Worm (Caenorhabditis elegans) whole organism, mixed stage, embryonic: ENCODE measurements around the gene ctr-9.
A peak's percentile ranks its signal among the peaks of the same experiment; 100 is the strongest.

Experiments used
- M03D4.4 ChIP-seq: sonication (generic microtip); optimal IDR thresholded peaks from 2 replicates; lab custom pipeline; 2017; ENCODE audit warnings: mild to moderate bottlenecking, missing genetic modification characterization, missing compliant biosample characterization
- bed-3 ChIP-seq: fragments of 200-800 bp; sonication (Bioruptor generic); optimal IDR thresholded peaks from 3 replicates; lab custom pipeline; 2018; ENCODE audit warnings: mild to moderate bottlenecking, missing genetic modification characterization, moderate library complexity, missing compliant biosample characterization
- blmp-1 ChIP-seq: fragments of 150-350 bp; optimal IDR thresholded peaks from 2 replicates; lab custom pipeline; 2014; ENCODE audit warnings: missing biosample characterization, missing genetic modification characterization
- ceh-39 ChIP-seq: fragments of 150-350 bp; optimal IDR thresholded peaks from 2 replicates; lab custom pipeline; 2014; ENCODE audit warnings: missing biosample characterization, missing genetic modification characterization
- ceh-43 ChIP-seq: fragments of 200-800 bp; sonication (Bioruptor generic); optimal IDR thresholded peaks from 2 replicates; lab custom pipeline; 2018; ENCODE audit warnings: mild to moderate bottlenecking, missing genetic modification characterization, moderate library complexity, missing compliant biosample characterization
- ceh-83 ChIP-seq: fragments of 200-800 bp; sonication (Bioruptor generic); optimal IDR thresholded peaks from 2 replicates; lab custom pipeline; 2018; ENCODE audit warnings: mild to moderate bottlenecking, missing genetic modification characterization, missing compliant biosample characterization
- ces-1 ChIP-seq: fragments of 150-350 bp; optimal IDR thresholded peaks from 2 replicates; lab custom pipeline; 2014; ENCODE audit warnings: missing biosample characterization, missing genetic modification reagents, missing genetic modification characterization
- cnd-1 ChIP-seq: fragments of 200-800 bp; sonication (Bioruptor generic); optimal IDR thresholded peaks from 2 replicates; lab custom pipeline; 2018; ENCODE audit warnings: mild to moderate bottlenecking, missing genetic modification characterization, missing compliant biosample characterization
- drap-1 ChIP-seq: fragments of 200-800 bp; sonication (Bioruptor generic); optimal IDR thresholded peaks from 3 replicates; lab custom pipeline; 2018; ENCODE audit warnings: mild to moderate bottlenecking, missing genetic modification characterization, missing compliant biosample characterization
- elt-1 ChIP-seq: sonication (generic microtip); optimal IDR thresholded peaks from 2 replicates; lab custom pipeline; 2017; ENCODE audit warnings: missing genetic modification characterization, mild to moderate bottlenecking, missing compliant biosample characterization, antibody characterized with exemption, moderate library complexity, borderline replicate concordance; ENCODE audit not compliant: insufficient read depth
- elt-3 ChIP-seq: fragments of 150-350 bp; optimal IDR thresholded peaks from 2 replicates; lab custom pipeline; 2014; ENCODE audit warnings: missing biosample characterization, missing genetic modification characterization
- ham-2 ChIP-seq: fragments of 200-800 bp; sonication (Bioruptor generic); optimal IDR thresholded peaks from 2 replicates; lab custom pipeline; 2018; ENCODE audit warnings: mild to moderate bottlenecking, missing genetic modification characterization, missing compliant biosample characterization
- hlh-1 ChIP-seq: fragments of 150-350 bp; optimal IDR thresholded peaks from 2 replicates; lab custom pipeline; 2014; ENCODE audit warnings: missing biosample characterization, missing genetic modification reagents, missing genetic modification characterization
- lin-13 ChIP-seq: fragments of 150-350 bp; optimal IDR thresholded peaks from 2 replicates; lab custom pipeline; 2014; ENCODE audit warnings: missing biosample characterization, missing genetic modification characterization
- lsy-2 ChIP-seq: fragments of 150-350 bp; optimal IDR thresholded peaks from 2 replicates; lab custom pipeline; 2014; ENCODE audit warnings: missing biosample characterization, missing genetic modification characterization
- mab-5 ChIP-seq: fragments of 150-350 bp; optimal IDR thresholded peaks from 2 replicates; lab custom pipeline; 2014; ENCODE audit warnings: missing biosample characterization, missing genetic modification characterization
- mep-1 ChIP-seq: fragments of 150-350 bp; optimal IDR thresholded peaks from 2 replicates; lab custom pipeline; 2017; ENCODE audit warnings: missing biosample characterization, missing genetic modification reagents, missing genetic modification characterization, inconsistent platforms
- mls-2 ChIP-seq: sonication (generic microtip); optimal IDR thresholded peaks from 2 replicates; lab custom pipeline; 2016; ENCODE audit warnings: mild to moderate bottlenecking, missing genetic modification characterization, moderate library complexity, missing compliant biosample characterization
- nhr-12 ChIP-seq: fragments of 150-350 bp; optimal IDR thresholded peaks from 2 replicates; lab custom pipeline; 2014; ENCODE audit warnings: missing biosample characterization, missing genetic modification characterization
- nhr-2 ChIP-seq: fragments of 150-350 bp; optimal IDR thresholded peaks from 2 replicates; lab custom pipeline; 2014; ENCODE audit warnings: missing biosample characterization, missing genetic modification characterization
- nhr-237 ChIP-seq: fragments of 150-350 bp; optimal IDR thresholded peaks from 2 replicates; lab custom pipeline; 2014; ENCODE audit warnings: missing biosample characterization, missing genetic modification characterization
- nhr-28 ChIP-seq: fragments of 150-350 bp; optimal IDR thresholded peaks from 2 replicates; lab custom pipeline; 2014; ENCODE audit warnings: missing biosample characterization, missing genetic modification characterization
- nhr-76 ChIP-seq: sonication (generic microtip); optimal IDR thresholded peaks from 2 replicates; lab custom pipeline; 2017; ENCODE audit warnings: missing biosample characterization, missing genetic modification characterization
- pha-4 ChIP-seq: fragments of 150-350 bp; optimal IDR thresholded peaks from 2 replicates; lab custom pipeline; 2018; ENCODE audit warnings: missing biosample characterization, missing genetic modification reagents, missing genetic modification characterization
- sem-2 ChIP-seq: fragments of 200-800 bp; sonication (Bioruptor generic); optimal IDR thresholded peaks from 2 replicates; lab custom pipeline; 2018; ENCODE audit warnings: mild to moderate bottlenecking, missing genetic modification characterization, missing compliant biosample characterization
- sptf-1 ChIP-seq: sonication (generic microtip); optimal IDR thresholded peaks from 2 replicates; lab custom pipeline; 2017; ENCODE audit warnings: mild to moderate bottlenecking, missing genetic modification characterization, moderate library complexity, missing compliant biosample characterization
- tbx-8 ChIP-seq: fragments of 200-800 bp; sonication (Bioruptor generic); optimal IDR thresholded peaks from 2 replicates; lab custom pipeline; 2018; ENCODE audit warnings: mild to moderate bottlenecking, missing genetic modification characterization, moderate library complexity, missing compliant biosample characterization
- unc-120 ChIP-seq: sonication (generic microtip); optimal IDR thresholded peaks from 2 replicates; lab custom pipeline; 2017; ENCODE audit warnings: missing genetic modification characterization, missing compliant biosample characterization; ENCODE audit not compliant: poor library complexity, severe bottlenecking
- unc-39 ChIP-seq: fragments of 150-350 bp; optimal IDR thresholded peaks from 2 replicates; lab custom pipeline; 2014; ENCODE audit warnings: missing biosample characterization, missing genetic modification characterization
- unc-62 ChIP-seq: fragments of 150-350 bp; optimal IDR thresholded peaks from 2 replicates; lab custom pipeline; 2014; ENCODE audit warnings: missing biosample characterization, missing genetic modification reagents, missing genetic modification characterization
- zip-8 ChIP-seq: fragments of 150-350 bp; optimal IDR thresholded peaks from 2 replicates; lab custom pipeline; 2014; ENCODE audit warnings: missing biosample characterization, missing genetic modification characterization
- ztf-11 ChIP-seq: fragments of 150-350 bp; optimal IDR thresholded peaks from 2 replicates; lab custom pipeline; 2014; ENCODE audit warnings: missing biosample characterization, missing genetic modification characterization

ctr-9 gene

DNA sequence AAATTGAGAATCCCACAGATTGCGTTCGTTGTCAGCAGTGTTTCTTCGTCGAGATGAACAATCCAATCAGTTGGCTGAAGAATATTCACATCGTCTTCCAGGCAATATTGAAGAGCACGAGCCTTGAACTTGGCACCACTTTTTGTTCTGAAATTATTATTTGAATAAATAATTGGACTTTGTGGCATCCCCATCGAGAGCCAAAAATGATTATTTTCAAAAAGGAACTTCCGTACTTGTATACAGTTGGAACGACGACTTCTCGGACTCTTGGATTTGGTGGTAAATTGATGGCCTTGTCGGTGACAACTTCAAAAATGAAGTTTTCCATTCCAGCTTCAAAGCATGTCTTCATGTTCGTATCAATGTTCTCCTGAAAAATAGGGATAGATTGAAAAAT is 19.2 kb upstream of the ctr-9 start:
- TF ChIP-seq drap-1 (GFP tag; lab: Kevin White, UChicago) (no peak), ham-2 (no peak)

DNA sequence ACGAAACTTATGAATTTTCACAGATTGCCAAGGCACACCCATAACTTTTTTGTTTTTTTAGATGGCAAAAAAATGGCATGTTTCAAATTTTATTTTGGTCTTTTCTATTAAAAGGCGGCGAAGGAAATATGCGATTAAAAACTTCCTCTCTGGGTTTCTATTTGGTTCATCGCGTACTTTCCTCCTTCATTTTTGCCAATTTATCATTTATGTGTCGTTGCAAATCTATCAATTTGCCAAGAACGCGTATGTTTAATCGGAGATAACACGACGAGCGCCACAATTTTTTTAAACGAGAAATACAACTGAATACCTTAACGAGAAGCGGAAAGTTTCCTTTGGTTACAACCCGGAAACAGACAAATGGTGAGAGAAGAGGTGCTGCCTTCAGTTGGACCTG is 18.7 kb upstream of the ctr-9 start:
- TF ChIP-seq ces-1 (no peak), drap-1 (GFP tag; lab: Kevin White, UChicago) (no peak), bed-3 (GFP tag; lab: Kevin White, UChicago) (no peak), nhr-2 (tag; lab: Kevin White, UChicago) (no peak), nhr-12 (tag; lab: Kevin White, UChicago) (no peak), elt-3 (no peak), tbx-8 (GFP tag; lab: Kevin White, UChicago) (no peak), unc-39 (no peak), ham-2 (no peak)

DNA sequence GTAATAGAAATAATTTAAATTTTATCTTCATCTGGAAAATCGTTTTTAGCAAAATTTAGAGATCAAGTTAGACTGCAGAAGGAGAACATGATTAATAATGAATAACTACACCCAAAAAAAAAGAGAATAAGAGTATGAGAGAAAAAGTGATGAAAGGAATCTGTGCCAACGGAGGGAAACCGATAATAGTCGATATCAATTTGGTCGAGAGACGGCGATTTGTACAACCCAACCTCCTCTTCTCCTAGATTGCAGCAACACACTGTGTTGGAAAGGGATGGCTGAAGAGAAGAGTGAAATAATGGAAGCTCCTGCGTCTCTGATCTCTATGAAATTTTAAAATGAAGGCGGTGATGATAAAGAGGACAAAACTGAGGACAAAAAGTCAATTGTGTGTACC is 16.7 kb upstream of the ctr-9 start:
- no peak for TF ChIP-seq ham-2
- no peak for TF ChIP-seq M03D4.4 (tag; lab: Kevin White, UChicago)
- TF ChIP-seq elt-3 = no peak
- TF ChIP-seq mep-1 (tag; lab: Kevin White, UChicago) = no peak
- no peak for TF ChIP-seq unc-120 (tag; lab: Kevin White, UChicago)
- TF ChIP-seq nhr-2 (tag; lab: Kevin White, UChicago) = no peak
- no peak for TF ChIP-seq ceh-43
- TF ChIP-seq ceh-83 (GFP tag; lab: Kevin White, UChicago) = no peak
- no peak for TF ChIP-seq mab-5 (tag; lab: Kevin White, UChicago)
- no peak for TF ChIP-seq mls-2 (tag; lab: Kevin White, UChicago)
- TF ChIP-seq ceh-39 (tag; lab: Kevin White, UChicago) = no peak
- TF ChIP-seq nhr-28 (tag; lab: Kevin White, UChicago) = no peak

DNA sequence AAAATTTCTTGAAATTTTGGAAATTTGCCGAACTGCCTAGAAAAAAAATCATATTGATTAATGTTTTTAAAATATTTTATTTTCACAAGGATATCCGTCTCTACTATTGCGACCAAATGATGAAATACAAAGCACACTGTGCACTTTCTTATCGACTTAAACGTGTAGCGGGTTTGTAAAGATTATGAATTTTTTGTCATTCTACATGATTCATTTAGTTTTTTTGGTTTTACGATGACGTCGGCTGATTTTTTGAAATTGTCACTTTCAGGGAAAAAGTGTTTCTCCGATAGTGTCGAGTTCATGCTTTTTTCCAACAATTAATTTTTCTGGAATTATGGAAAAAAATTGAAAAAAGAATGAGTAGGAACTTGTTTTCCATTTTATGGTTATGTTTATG is 14.6 kb upstream of the ctr-9 start:
- TF ChIP-seq lsy-2 (no peak), mep-1 (tag; lab: Kevin White, UChicago) (no peak), zip-8 (tag; lab: Kevin White, UChicago) (no peak), ztf-11 (no peak), nhr-76 (no peak), pha-4 (tag; lab: Kevin White, UChicago) (no peak), bed-3 (GFP tag; lab: Kevin White, UChicago) (no peak), ceh-83 (GFP tag; lab: Kevin White, UChicago) (no peak), blmp-1 (tag; lab: Kevin White, UChicago) (no peak), elt-1 (no peak), lin-13 (tag; lab: Kevin White, UChicago) (no peak), ceh-43 (no peak), sptf-1 (tag; lab: Kevin White, UChicago) (no peak), drap-1 (GFP tag; lab: Kevin White, UChicago) (no peak)
- TF ChIP-seq, all 35 proteins: peak for 0

DNA sequence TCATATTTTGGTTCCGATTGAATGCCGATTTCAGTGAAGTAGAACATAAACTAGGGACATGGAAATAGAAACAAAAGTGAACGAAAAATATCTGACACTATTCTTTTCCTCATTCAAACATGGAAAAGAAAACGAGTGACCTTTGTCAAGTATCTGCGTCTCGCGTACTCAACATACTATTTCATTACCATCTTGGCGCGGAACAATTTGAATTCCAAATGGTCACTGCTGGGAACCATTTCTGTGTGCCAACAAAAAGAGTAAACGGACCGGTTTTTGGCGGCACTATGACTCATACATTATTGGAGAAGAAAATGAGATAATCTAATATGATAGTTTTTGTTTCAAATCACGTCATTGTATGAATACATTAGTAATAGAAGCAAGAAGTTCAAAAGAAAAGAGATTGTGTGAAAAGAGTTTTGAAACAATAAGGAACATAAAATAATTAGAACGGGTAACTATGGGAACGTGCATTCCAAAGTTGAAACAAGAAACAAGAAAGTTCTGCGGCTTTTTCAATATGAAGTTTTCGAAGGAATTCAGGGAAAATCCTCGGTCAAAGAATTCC is 8.7 kb upstream of the ctr-9 start:
- TF ChIP-seq elt-1 (no peak), nhr-76 (no peak), sem-2 (no peak), cnd-1 (tag; lab: Kevin White, UChicago) (no peak), unc-120 (tag; lab: Kevin White, UChicago) (no peak), lsy-2 (no peak), M03D4.4 (tag; lab: Kevin White, UChicago) (no peak), mls-2 (tag; lab: Kevin White, UChicago) (no peak), ces-1 (no peak), unc-39 (no peak), nhr-28 (tag; lab: Kevin White, UChicago) (no peak), nhr-237 (tag; lab: Kevin White, UChicago) (no peak), blmp-1 (tag; lab: Kevin White, UChicago) (no peak)

DNA sequence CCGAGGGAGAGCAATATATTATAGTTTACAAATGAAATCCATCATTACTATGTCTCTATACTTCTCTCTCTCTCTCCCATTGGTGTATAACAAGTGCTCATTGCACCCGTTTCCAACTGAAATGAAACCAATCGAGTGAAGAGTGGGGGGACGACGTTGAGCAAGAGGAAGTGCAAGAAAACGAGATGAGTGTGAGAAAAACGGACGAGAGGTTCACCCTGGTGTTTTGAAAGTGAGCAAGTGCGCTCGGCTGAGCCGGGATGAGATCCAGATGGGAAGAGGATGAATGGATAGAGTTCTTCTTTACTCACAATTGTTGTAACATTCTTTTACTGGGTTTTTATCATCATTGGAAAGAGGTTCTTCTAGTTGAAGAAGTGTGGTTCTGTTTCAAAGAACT is 7.5 kb upstream of the ctr-9 start:
- TF ChIP-seq ceh-43 (no peak), unc-62 (peak; percentile 20), cnd-1 (tag; lab: Kevin White, UChicago) (peak; percentile 19), ces-1 (peak; percentile 36), tbx-8 (GFP tag; lab: Kevin White, UChicago) (no peak), hlh-1 (peak; percentile 76), mab-5 (tag; lab: Kevin White, UChicago) (peak; percentile 29)
